Worm (Caenorhabditis elegans) whole organism, young adult: Measurements from ENCODE around the gene F47B8.18.
"Not testable (repeated sequence)": the region's sequence is repeated elsewhere in the genome, so short reads cannot be mapped to it uniquely, and the experiment has no call there.

ENCODE experiments used
- Y53G8AR.9 ChIP-seq: fragments of 200-800 bp; sonication (Bioruptor generic); conservative IDR thresholded peaks from 2 replicates; pipeline ENCODE4 v1.3.6; 2022; ENCODE audit warnings: missing genetic modification reagents, missing genetic modification characterization, missing compliant biosample characterization
- dox-1 ChIP-seq: fragments of 200-800 bp; sonication (Bioruptor generic); IDR thresholded peaks from 2 replicates; pipeline ENCODE4 v1.3.6; 2022; ENCODE audit warnings: missing genetic modification reagents, missing genetic modification characterization, missing compliant biosample characterization
- let-607 ChIP-seq, 2 experiments: fragments of 200-800 bp in 1 of 2; sonication (Bioruptor generic) in 1 of 2; sonication (generic microtip) in 1 of 2; optimal IDR thresholded peaks; 2 replicates each; lab custom pipeline; 2016 to 2018; ENCODE audit warnings: mild to moderate bottlenecking in 2 of 2, missing compliant biosample characterization in 2 of 2, missing genetic modification characterization in 2 of 2, moderate library complexity in 2 of 2, missing genotype in 1 of 2
- madf-8 ChIP-seq: fragments of 200-800 bp; sonication (Bioruptor generic); conservative IDR thresholded peaks from 2 replicates; pipeline ENCODE4 v1.3.6; 2022; ENCODE audit warnings: missing genetic modification reagents, missing genetic modification characterization, missing compliant biosample characterization
- unc-62 ChIP-seq: fragments of 150-350 bp; optimal IDR thresholded peaks from 2 replicates; lab custom pipeline; 2014; ENCODE audit warnings: missing biosample characterization, missing genetic modification reagents, missing genetic modification characterization

DNA sequence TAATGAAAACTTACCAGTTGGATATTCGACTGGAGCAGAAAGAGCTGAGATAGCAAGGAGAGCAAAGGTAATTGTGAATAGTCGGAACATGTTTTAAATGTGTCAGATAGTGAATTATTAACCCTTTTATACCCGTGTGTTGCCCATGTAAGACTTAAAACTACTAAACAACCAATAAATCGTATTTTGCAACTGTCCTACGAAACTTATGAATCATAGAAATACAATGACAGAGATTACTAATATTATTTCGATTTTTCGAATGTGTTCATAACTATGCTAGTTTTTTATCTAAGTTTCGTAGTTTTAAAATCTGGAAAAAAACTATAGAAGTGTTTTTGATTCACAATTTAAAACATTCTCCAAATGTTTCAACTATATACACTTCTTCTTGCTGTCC lies 18.5 kb downstream of the F47B8.18 start, which contains the start of gene spig-4:
- not testable (repeated sequence) for TF ChIP-seq unc-62 (GFP tag; lab: Kevin White, UChicago); Y53G8AR.9; madf-8 (GFP tag; lab: Robert Waterston, UW); dox-1 (GFP tag; lab: Robert Waterston, UW); let-607 (tag; optimal IDR thresholded peaks at IDR 0.05; lab: Kevin White, UChicago)
